Worm (Caenorhabditis elegans): ENCODE results near the gene Y26G10.4.

Gene Y26G10.4

ce11 chrV:17662260-17662659 is 36.7 kb downstream of the Y26G10.4 start:
- TF ChIP-seq pha-4 (tag; optimal IDR thresholded peaks at IDR 0.05) (no peak), mab-5 (tag; optimal IDR thresholded peaks at IDR 0.05) (no peak), sptf-1 (tag; optimal IDR thresholded peaks at IDR 0.05) (no peak), nhr-76 (tag; optimal IDR thresholded peaks at IDR 0.05) (no peak), lin-32 (GFP tag; optimal IDR thresholded peaks at IDR 0.05) (no peak), tbx-8 (GFP tag; optimal IDR thresholded peaks at IDR 0.05) (no peak), ztf-11 (tag; optimal IDR thresholded peaks at IDR 0.05) (no peak), nhr-237 (tag; optimal IDR thresholded peaks at IDR 0.05) (no peak), unc-39 (tag; optimal IDR thresholded peaks at IDR 0.05) (no peak), cnd-1 (tag; optimal IDR thresholded peaks at IDR 0.05) (no peak), ces-1 (GFP tag; optimal IDR thresholded peaks at IDR 0.05) (no peak), lin-13 (tag; optimal IDR thresholded peaks at IDR 0.05) (no peak), snpc-4 (tag; optimal IDR thresholded peaks at IDR 0.05) (no peak), ceh-43 (GFP tag; optimal IDR thresholded peaks at IDR 0.05) (no peak), elt-3 (tag; optimal IDR thresholded peaks at IDR 0.05) (no peak), bed-3 (GFP tag; optimal IDR thresholded peaks at IDR 0.05) (no peak), hlh-1 (tag; optimal IDR thresholded peaks at IDR 0.05) (no peak)

ce11 chrV:17660003-17660402 is 39.0 kb downstream of the Y26G10.4 start, which contains the start of gene dgat-2:
TSS of gene dgat-2 (plus strand) at chrV:17660303.
- TF ChIP-seq ces-1 (GFP tag; optimal IDR thresholded peaks at IDR 0.05) (no peak), nhr-76 (tag; optimal IDR thresholded peaks at IDR 0.05) (no peak), ceh-43 (GFP tag; optimal IDR thresholded peaks at IDR 0.05) (no peak), ceh-83 (GFP tag; optimal IDR thresholded peaks at IDR 0.05) (no peak), M03D4.4 (tag; optimal IDR thresholded peaks at IDR 0.05) (no peak), bed-3 (GFP tag; optimal IDR thresholded peaks at IDR 0.05) (no peak), lsy-2 (tag; optimal IDR thresholded peaks at IDR 0.05) (no peak)

- TF ChIP-seq lin-32 (GFP tag; optimal IDR thresholded peaks at IDR 0.05) = no peak
- TF ChIP-seq nhr-2 (tag; optimal IDR thresholded peaks at IDR 0.05) = no peak
- TF ChIP-seq nhr-28 (tag; optimal IDR thresholded peaks at IDR 0.05) = no peak
These were observed 39.8 kb downstream of the Y26G10.4 start, which contains the start of gene fbxa-108 for ce11 chrV:17659228-17659627. TSS of gene fbxa-108 (minus strand) at chrV:17659385.

- TF ChIP-seq nhr-237 (tag; optimal IDR thresholded peaks at IDR 0.05) = no peak
- TF ChIP-seq unc-39 (tag; optimal IDR thresholded peaks at IDR 0.05) = no peak
- TF ChIP-seq nhr-28 (tag; optimal IDR thresholded peaks at IDR 0.05) = no peak
- no peak for TF ChIP-seq nhr-76 (tag; optimal IDR thresholded peaks at IDR 0.05)
- TF ChIP-seq pha-4 (tag; optimal IDR thresholded peaks at IDR 0.05) = no peak
- no peak for TF ChIP-seq bed-3 (GFP tag; optimal IDR thresholded peaks at IDR 0.05)
- TF ChIP-seq ceh-39 (tag; optimal IDR thresholded peaks at IDR 0.05) = no peak
- TF ChIP-seq mls-2 (tag; optimal IDR thresholded peaks at IDR 0.05) = no peak
- TF ChIP-seq mep-1 (tag; optimal IDR thresholded peaks at IDR 0.05) = no peak
- no peak for TF ChIP-seq zip-8 (tag; optimal IDR thresholded peaks at IDR 0.05)
- no peak for TF ChIP-seq unc-62 (GFP tag; optimal IDR thresholded peaks at IDR 0.05)
- TF ChIP-seq nhr-12 (tag; optimal IDR thresholded peaks at IDR 0.05) = no peak
- TF ChIP-seq flh-1 (GFP tag; optimal IDR thresholded peaks at IDR 0.05) = no peak
- no peak for TF ChIP-seq ham-2 (GFP tag; optimal IDR thresholded peaks at IDR 0.05)
- TF ChIP-seq ceh-83 (GFP tag; optimal IDR thresholded peaks at IDR 0.05) = no peak
These were observed 40.2 kb downstream of the Y26G10.4 start for ce11 chrV:17658824-17659223.

ce11 chrV:17655205-17655604 is 43.8 kb downstream of the Y26G10.4 start:
- TF ChIP-seq unc-39 (tag; optimal IDR thresholded peaks at IDR 0.05) (no peak), tbx-8 (GFP tag; optimal IDR thresholded peaks at IDR 0.05) (no peak), drap-1 (GFP tag; optimal IDR thresholded peaks at IDR 0.05) (no peak), blmp-1 (tag; optimal IDR thresholded peaks at IDR 0.05) (no peak), elt-1 (tag; optimal IDR thresholded peaks at IDR 0.05; ENCODE audit: borderline replicate concordance, insufficient read depth) (no peak), unc-62 (GFP tag; optimal IDR thresholded peaks at IDR 0.05) (no peak), mep-1 (tag; optimal IDR thresholded peaks at IDR 0.05) (no peak), mls-2 (tag; optimal IDR thresholded peaks at IDR 0.05) (no peak), nhr-28 (tag; optimal IDR thresholded peaks at IDR 0.05) (no peak)

All from whole organism, mixed stage, embryonic.